Fruit fly (Drosophila melanogaster): Measurements from ENCODE around the gene Sidpn.

DNA sequence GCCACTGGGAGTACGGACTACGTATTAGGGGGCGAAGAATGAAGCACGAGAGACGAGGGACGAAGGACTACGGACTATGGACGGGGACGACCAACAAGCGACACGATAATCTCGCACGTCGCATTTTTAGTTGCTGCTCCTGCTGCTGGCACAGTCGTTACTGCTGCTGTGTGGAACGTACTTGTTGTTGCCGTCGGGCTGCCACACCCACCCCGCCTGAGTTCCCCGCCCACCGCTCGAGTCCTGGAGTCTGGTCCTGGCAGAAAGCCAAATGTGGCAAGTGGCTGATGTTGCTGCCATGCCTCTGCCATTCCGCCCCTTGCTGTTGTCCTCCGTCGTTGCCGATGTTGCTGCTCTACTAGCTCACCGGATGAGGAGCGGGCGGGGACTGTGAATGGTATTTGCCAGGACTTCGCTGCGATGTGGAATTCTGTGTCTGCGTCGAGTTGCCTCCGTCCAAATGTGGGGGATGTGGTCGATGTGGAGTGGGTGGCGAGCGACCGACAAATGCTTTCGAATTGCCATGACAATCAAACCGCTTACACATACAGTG lies 14.7 kb upstream of the Sidpn start:
- TF ChIP-seq CG14711 (tag; optimal IDR thresholded peaks at IDR 0.05) (no peak), CG7045 (GFP tag; optimal IDR thresholded peaks at IDR 0.05) (no peak)

All from whole organism, adult.